Fruit fly (Drosophila melanogaster): ENCODE measurements around the gene Ets65A.

DNA sequence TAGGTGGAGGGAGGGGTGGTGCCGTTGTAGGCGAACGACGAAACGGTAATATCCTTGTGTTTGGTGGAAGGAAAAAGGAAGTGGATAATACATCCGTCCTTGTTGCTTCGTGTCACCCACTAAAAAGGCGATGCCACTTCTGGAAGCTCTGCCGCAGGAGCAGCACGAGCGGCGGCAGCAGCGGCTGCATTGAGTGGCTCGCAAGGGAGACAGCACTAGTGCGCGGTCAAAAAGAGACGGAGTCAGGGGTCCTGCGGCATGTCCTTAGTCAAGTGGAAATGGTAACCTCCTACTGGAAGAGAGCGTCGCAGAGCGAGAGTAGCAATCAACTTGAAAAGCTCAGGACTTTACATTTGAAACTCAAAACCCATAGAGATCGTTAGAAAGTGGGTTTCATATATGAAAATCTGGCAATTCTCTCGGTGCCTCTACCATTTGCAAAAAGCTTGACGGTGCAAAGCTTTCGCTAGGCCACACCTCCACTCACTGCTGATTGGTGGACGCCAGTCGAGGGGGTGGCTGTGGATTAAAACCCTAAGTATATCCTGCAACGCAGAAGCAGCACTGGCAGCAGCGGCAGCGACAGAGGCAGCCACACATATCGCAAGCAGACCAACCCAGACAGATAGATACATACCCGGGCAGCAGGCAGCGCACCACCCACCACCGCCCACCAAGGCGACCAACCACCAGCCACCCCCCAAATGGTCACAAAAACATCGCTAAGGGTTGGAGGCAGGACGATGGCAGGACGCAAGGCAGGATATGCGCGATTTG, 13.4 kb downstream of the Ets65A start:
- TF ChIP-seq psq (optimal IDR thresholded peaks at IDR 0.05) (no peak), Dll (optimal IDR thresholded peaks at IDR 0.05) (no peak), usp (GFP tag; optimal IDR thresholded peaks at IDR 0.05) (no peak), pan (optimal IDR thresholded peaks at IDR 0.05) (no peak), CG8478 (optimal IDR thresholded peaks at IDR 0.05) (no peak), EcR (GFP tag; optimal IDR thresholded peaks at IDR 0.05) (no peak)
